Worm (Caenorhabditis elegans) whole organism, midembryonic: ENCODE measurements around the gene mcm-6.

Experiments
- flt-1 ChIP-seq: fragments of 200-800 bp; sonication (Bioruptor generic); IDR thresholded peaks from 2 replicates; pipeline ENCODE4 v1.3.6; 2022; ENCODE audit warnings: missing genetic modification characterization, missing compliant biosample characterization
- med-1 ChIP-seq: sonication (generic microtip); optimal IDR thresholded peaks from 2 replicates; lab custom pipeline; 2017; ENCODE audit warnings: missing genetic modification characterization, mild to moderate bottlenecking, missing compliant biosample characterization, antibody characterized with exemption, missing genetic modification reagents; ENCODE audit not compliant: insufficient read depth
- ref-1 ChIP-seq: fragments of 200-800 bp; sonication (Bioruptor generic); conservative IDR thresholded peaks from 2 replicates; pipeline ENCODE4 v1.3.6; 2022; ENCODE audit warnings: missing genetic modification reagents, missing genetic modification characterization, missing compliant biosample characterization

ce11 chrIII:9782483-9783081, 11.6 kb upstream of the mcm-6 start, which contains the start of gene R10E11.6:
- no peak for TF ChIP-seq ref-1
- no peak for TF ChIP-seq flt-1 (GFP tag; lab: Robert Waterston, UW)
- no peak for TF ChIP-seq med-1 (GFP tag; lab: Kevin White, UChicago)
